Fruit fly (Drosophila melanogaster) whole organism, embryonic: ENCODE data around the gene CG6055.

Experiments
- Asciz ChIP-seq: fragments of 200-800 bp; sonication (Bioruptor generic); optimal IDR thresholded peaks from 2 replicates; lab custom pipeline; 2017; ENCODE audit warnings: missing biosample characterization, mild to moderate bottlenecking, missing genetic modification characterization, missing genetic modification reagents
- Atf-2 ChIP-seq: fragments of 200-800 bp; sonication (Bioruptor generic); optimal IDR thresholded peaks from 2 replicates; lab custom pipeline; 2016; ENCODE audit warnings: missing biosample characterization, missing genetic modification characterization
- BEAF-32 ChIP-seq: fragments of 200-800 bp; sonication (Bioruptor generic); optimal IDR thresholded peaks from 3 replicates; lab custom pipeline; 2017; ENCODE audit warnings: missing biosample characterization, missing genetic modification characterization, mild to moderate bottlenecking, moderate library complexity, missing genetic modification reagents
- C15 ChIP-seq: fragments of 200-800 bp; sonication (Bioruptor generic); IDR thresholded peaks from 3 replicates; pipeline ENCODE4 v1.3.6; 2022; ENCODE audit warnings: missing biosample characterization, missing genetic modification characterization
- CG10462 ChIP-seq: fragments of 200-800 bp; sonication (Bioruptor generic); optimal IDR thresholded peaks from 2 replicates; lab custom pipeline; 2016; ENCODE audit warnings: missing biosample characterization, missing genetic modification characterization
- CG10543 ChIP-seq: fragments of 200-800 bp; sonication (Bioruptor generic); optimal IDR thresholded peaks from 3 replicates; lab custom pipeline; 2017; ENCODE audit warnings: missing biosample characterization, mild to moderate bottlenecking, missing genetic modification characterization, moderate library complexity
- CG11085 ChIP-seq: fragments of 200-800 bp; sonication (Bioruptor generic); IDR thresholded peaks from 2 replicates; pipeline ENCODE4 v1.3.6; 2022; ENCODE audit warnings: missing biosample characterization, missing genetic modification characterization
- CG11456 ChIP-seq: fragments of 200-800 bp; sonication (Bioruptor generic); IDR thresholded peaks from 3 replicates; pipeline ENCODE4 v1.3.6; 2022; ENCODE audit warnings: missing biosample characterization, missing genetic modification characterization
- CG11695 ChIP-seq: fragments of 200-800 bp; sonication (Bioruptor generic); IDR thresholded peaks from 3 replicates; pipeline ENCODE4 v1.3.6; 2022; ENCODE audit warnings: missing biosample characterization, missing genetic modification characterization
- CG13624 ChIP-seq: fragments of 200-800 bp; sonication (Bioruptor generic); optimal IDR thresholded peaks from 2 replicates; lab custom pipeline; 2016; ENCODE audit warnings: missing biosample characterization, missing genetic modification characterization
- CG15011 ChIP-seq: fragments of 200-800 bp; sonication (Bioruptor generic); optimal IDR thresholded peaks from 3 replicates; lab custom pipeline; 2018; ENCODE audit warnings: missing biosample characterization, mild to moderate bottlenecking, missing genetic modification characterization
- CG15479 ChIP-seq: fragments of 200-800 bp; sonication (Bioruptor generic); optimal IDR thresholded peaks from 3 replicates; lab custom pipeline; 2019; ENCODE audit warnings: missing biosample characterization, mild to moderate bottlenecking, missing genetic modification characterization, moderate library complexity
- CG15696 ChIP-seq: fragments of 200-800 bp; sonication (Bioruptor generic); optimal IDR thresholded peaks from 2 replicates; lab custom pipeline; 2019; ENCODE audit warnings: missing biosample characterization, mild to moderate bottlenecking, missing genetic modification characterization, moderate library complexity
- CG17912 ChIP-seq: fragments of 200-800 bp; sonication (Bioruptor generic); optimal IDR thresholded peaks from 2 replicates; lab custom pipeline; 2018; ENCODE audit warnings: missing biosample characterization, mild to moderate bottlenecking, missing genetic modification characterization
- CG2120 ChIP-seq: fragments of 200-800 bp; sonication (Bioruptor generic); optimal IDR thresholded peaks from 3 replicates; lab custom pipeline; 2016; ENCODE audit warnings: missing biosample characterization, missing genetic modification characterization
- CG32767 ChIP-seq: fragments of 200-800 bp; sonication (Bioruptor generic); IDR thresholded peaks from 2 replicates; pipeline ENCODE4 v1.3.6; 2022; ENCODE audit warnings: missing biosample characterization, missing genetic modification characterization
- CG3726 ChIP-seq: fragments of 200-800 bp; sonication (Bioruptor generic); IDR thresholded peaks from 3 replicates; pipeline ENCODE4, ENCODE4 v1.3.6; 2022; ENCODE audit warnings: missing biosample characterization, missing genetic modification characterization
- CG42726 ChIP-seq: fragments of 200-800 bp; sonication (Bioruptor generic); IDR thresholded peaks from 2 replicates; pipeline ENCODE4 v1.3.6; 2022; ENCODE audit warnings: missing biosample characterization, missing genetic modification characterization; ENCODE audit not compliant: partially characterized antibody
- CG4617 ChIP-seq: fragments of 200-800 bp; sonication (Bioruptor generic); optimal IDR thresholded peaks from 3 replicates; lab custom pipeline; 2016; ENCODE audit warnings: missing biosample characterization, missing genetic modification characterization, borderline replicate concordance
- CG5953 ChIP-seq: fragments of 200-800 bp; sonication (Bioruptor generic); IDR thresholded peaks from 2 replicates; pipeline ENCODE4 v1.3.6; 2022; ENCODE audit warnings: missing biosample characterization, missing genetic modification characterization
- CG6654 ChIP-seq: fragments of 200-800 bp; sonication (Bioruptor generic); optimal IDR thresholded peaks from 2 replicates; lab custom pipeline; 2017; ENCODE audit warnings: missing biosample characterization, mild to moderate bottlenecking, missing genetic modification characterization
- CG6683 ChIP-seq: fragments of 200-800 bp; sonication (Bioruptor generic); optimal IDR thresholded peaks from 2 replicates; lab custom pipeline; 2017; ENCODE audit warnings: missing biosample characterization, mild to moderate bottlenecking, missing genetic modification characterization, missing genetic modification reagents
- CG7928 ChIP-seq: fragments of 200-800 bp; sonication (Bioruptor generic); optimal IDR thresholded peaks from 2 replicates; lab custom pipeline; 2017; ENCODE audit warnings: missing biosample characterization, mild to moderate bottlenecking, missing genetic modification characterization
- CG7963 ChIP-seq: fragments of 200-800 bp; sonication (Bioruptor generic); IDR thresholded peaks from 3 replicates; pipeline ENCODE4 v1.3.6; 2022; ENCODE audit warnings: missing biosample characterization, missing genetic modification characterization; ENCODE audit not compliant: partially characterized antibody
- CG7987 ChIP-seq: fragments of 200-800 bp; sonication (Bioruptor generic); optimal IDR thresholded peaks from 2 replicates; lab custom pipeline; 2018; ENCODE audit warnings: missing biosample characterization, mild to moderate bottlenecking, missing genetic modification characterization, moderate library complexity
- Chrac-16 ChIP-seq: fragments of 200-800 bp; sonication (Bioruptor generic); optimal IDR thresholded peaks from 3 replicates; lab custom pipeline; 2016; ENCODE audit warnings: missing biosample characterization, missing genetic modification characterization
- CkIIα-i1 ChIP-seq: fragments of 200-800 bp; sonication (Bioruptor generic); IDR thresholded peaks from 2 replicates; pipeline ENCODE4 v1.3.6; 2022; ENCODE audit warnings: missing biosample characterization, missing genetic modification characterization
- CoRest ChIP-seq: fragments of 200-800 bp; sonication (Bioruptor generic); optimal IDR thresholded peaks from 3 replicates; lab custom pipeline; 2018; ENCODE audit warnings: missing biosample characterization, mild to moderate bottlenecking, missing genetic modification characterization, moderate library complexity
- Dip3 ChIP-seq: fragments of 200-800 bp; sonication (Bioruptor generic); optimal IDR thresholded peaks from 3 replicates; lab custom pipeline; 2016; ENCODE audit warnings: missing biosample characterization, missing genetic modification characterization
- Hey ChIP-seq: fragments of 200-800 bp; sonication (Bioruptor generic); optimal IDR thresholded peaks from 3 replicates; lab custom pipeline; 2018; ENCODE audit warnings: missing biosample characterization, mild to moderate bottlenecking, missing genetic modification characterization
- Lpt ChIP-seq: fragments of >200 bp; optimal IDR thresholded peaks from 2 replicates; lab custom pipeline; 2018; ENCODE audit warnings: missing biosample characterization, missing genetic modification characterization
- PHDP ChIP-seq: fragments of 200-800 bp; sonication (Bioruptor generic); optimal IDR thresholded peaks from 3 replicates; lab custom pipeline; 2018; ENCODE audit warnings: missing biosample characterization, mild to moderate bottlenecking, missing genetic modification characterization, moderate library complexity
- Rfx ChIP-seq: fragments of 200-800 bp; sonication (Bioruptor generic); IDR thresholded peaks from 2 replicates; pipeline ENCODE4 v1.3.6; 2022; ENCODE audit warnings: missing biosample characterization, missing genetic modification characterization
- abd-A ChIP-seq: fragments of 200-800 bp; sonication (Bioruptor generic); optimal IDR thresholded peaks from 3 replicates; lab custom pipeline; 2019; ENCODE audit warnings: missing biosample characterization, mild to moderate bottlenecking, missing genetic modification characterization, moderate library complexity
- ara ChIP-seq: fragments of 200-800 bp; sonication (Bioruptor generic); IDR thresholded peaks from 2 replicates; pipeline ENCODE4 v1.3.6; 2022; ENCODE audit warnings: missing biosample characterization, missing genetic modification characterization
- croc ChIP-seq: fragments of 200-800 bp; sonication (Bioruptor generic); conservative IDR thresholded peaks from 3 replicates; pipeline ENCODE4 v1.3.6; 2022; ENCODE audit warnings: missing biosample characterization, missing genetic modification characterization
- eve ChIP-seq, 2 experiments: fragments of >200 bp; optimal IDR thresholded peaks; 2 replicates each; lab custom pipeline; 2017; ENCODE audit warnings: missing biosample characterization in 2 of 2, missing genetic modification characterization in 2 of 2
- gce ChIP-seq: fragments of 200-800 bp; sonication (Bioruptor generic); IDR thresholded peaks from 3 replicates; pipeline ENCODE4 v1.3.6; 2022; ENCODE audit warnings: missing biosample characterization, missing genetic modification characterization
- gro ChIP-seq: fragments of 200-800 bp; sonication (Bioruptor generic); optimal IDR thresholded peaks from 2 replicates; lab custom pipeline; 2016; ENCODE audit warnings: missing biosample characterization, missing genetic modification characterization
- ham ChIP-seq: fragments of 200-800 bp; sonication (Bioruptor generic); IDR thresholded peaks from 2 replicates; pipeline ENCODE4 v1.3.6; 2022; ENCODE audit warnings: missing biosample characterization, missing genetic modification characterization
- inv ChIP-seq: fragments of 200-800 bp; sonication (Bioruptor generic); IDR thresholded peaks from 2 replicates; pipeline ENCODE4 v1.3.6; 2022; ENCODE audit warnings: missing biosample characterization, missing genetic modification characterization; ENCODE audit not compliant: partially characterized antibody
- luna ChIP-seq: fragments of 200-800 bp; sonication (Bioruptor generic); optimal IDR thresholded peaks from 2 replicates; lab custom pipeline; 2016; ENCODE audit warnings: missing biosample characterization, missing genetic modification characterization
- maf-S ChIP-seq: fragments of 200-800 bp; sonication (Bioruptor generic); optimal IDR thresholded peaks from 2 replicates; lab custom pipeline; 2016; ENCODE audit warnings: missing biosample characterization, missing genetic modification characterization
- onecut ChIP-seq: fragments of 200-800 bp; sonication (Bioruptor generic); IDR thresholded peaks from 2 replicates; pipeline ENCODE4 v1.3.6; 2022; ENCODE audit warnings: missing biosample characterization, missing genetic modification characterization
- psq ChIP-seq: fragments of 200-800 bp; sonication (Bioruptor generic); optimal IDR thresholded peaks from 2 replicates; lab custom pipeline; 2017; ENCODE audit warnings: missing biosample characterization, missing genetic modification characterization
- slp2 ChIP-seq: fragments of 200-800 bp; sonication (Bioruptor generic); optimal IDR thresholded peaks from 2 replicates; lab custom pipeline; 2016; ENCODE audit warnings: missing biosample characterization, missing genetic modification characterization
- sqz ChIP-seq: fragments of 200-800 bp; sonication (Bioruptor generic); optimal IDR thresholded peaks from 3 replicates; lab custom pipeline; 2018; ENCODE audit warnings: missing biosample characterization, mild to moderate bottlenecking, missing genetic modification characterization
- sug ChIP-seq: fragments of 200-800 bp; optimal IDR thresholded peaks from 2 replicates; lab custom pipeline; 2019; ENCODE audit warnings: missing biosample characterization, mild to moderate bottlenecking, missing genetic modification characterization, moderate library complexity
- tio ChIP-seq: fragments of 200-800 bp; sonication (Bioruptor generic); optimal IDR thresholded peaks from 2 replicates; lab custom pipeline; 2017; ENCODE audit warnings: missing biosample characterization, missing genetic modification characterization, inconsistent platforms
- twi ChIP-seq: fragments of 200-800 bp; optimal IDR thresholded peaks from 2 replicates; lab custom pipeline; 2019; ENCODE audit warnings: missing biosample characterization, mild to moderate bottlenecking, missing genetic modification characterization, moderate library complexity
- wdn ChIP-seq: fragments of 200-800 bp; sonication (Bioruptor generic); IDR thresholded peaks from 2 replicates; pipeline ENCODE4 v1.3.6; 2022; ENCODE audit warnings: missing biosample characterization, missing genetic modification characterization

The CG6055 gene

DNA sequence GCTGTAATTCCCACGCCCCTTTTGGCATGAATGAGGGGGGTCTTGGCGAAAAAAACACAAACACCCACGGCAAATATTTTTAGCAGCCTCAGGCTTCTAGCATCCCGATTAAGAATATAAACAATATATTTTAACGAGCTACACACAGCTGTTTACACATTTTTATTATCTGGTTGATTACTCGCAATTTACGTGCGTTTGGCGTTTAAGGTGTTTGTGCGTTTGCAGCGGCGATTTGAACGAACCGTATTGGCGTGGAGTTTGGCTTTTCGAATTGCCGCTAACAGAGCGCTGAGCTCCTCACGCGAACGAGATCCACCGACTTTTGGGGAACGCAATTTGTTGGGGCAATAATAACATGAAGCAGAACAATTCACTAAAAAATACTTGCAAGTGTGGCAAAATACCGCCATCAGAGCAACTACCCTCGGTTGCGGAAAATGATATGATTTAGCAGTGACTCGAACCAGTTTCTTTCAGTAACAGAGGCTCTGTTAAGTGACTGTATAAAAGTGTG is 29.7 kb downstream of the CG6055 start, which contains the start of gene Ziz (continued):
- TF ChIP-seq Atf-2 (GFP tag; lab: Kevin White, UChicago) (no peak), CG10543 (GFP tag; lab: Kevin White, UChicago) (peak; percentile 63), Dip3 (GFP tag; lab: Kevin White, UChicago) (no peak), onecut (GFP tag; lab: Robert Waterston, UW) (peak; percentile 34; the same call in 1 of the 2 replicates), twi (tag; lab: Kevin White, UChicago) (peak; percentile 13), sug (tag; lab: Kevin White, UChicago) (peak; percentile 74), CoRest (peak; percentile 47), luna (GFP tag; lab: Kevin White, UChicago) (peak; percentile 61), abd-A (tag; lab: Kevin White, UChicago) (peak; percentile 95), CG11695 (GFP tag; lab: Robert Waterston, UW) (no peak), PHDP (tag; lab: Kevin White, UChicago) (peak; percentile 42), CG3726 (GFP tag; lab: Robert Waterston, UW) (no peak), slp2 (GFP tag; lab: Kevin White, UChicago) (peak; percentile 13), Asciz (GFP tag; lab: Kevin White, UChicago) (no peak), tio (GFP tag; lab: Kevin White, UChicago) (no peak), CG7928 (GFP tag; lab: Kevin White, UChicago) (no peak), inv (GFP tag; lab: Robert Waterston, UW) (no peak), CG6683 (GFP tag; lab: Kevin White, UChicago) (peak; percentile 21), CG2120 (GFP tag; lab: Kevin White, UChicago) (peak; percentile 45), CG11085 (GFP tag; lab: Robert Waterston, UW) (no peak), psq (GFP tag; lab: Kevin White, UChicago) (no peak), ham (GFP tag; lab: Robert Waterston, UW) (no peak), CG5953 (GFP tag; lab: Robert Waterston, UW) (no peak), CG7963 (GFP tag; lab: Robert Waterston, UW) (no peak), Lpt (GFP tag; lab: Kevin White, UChicago) (no peak), Rfx (GFP tag; lab: Robert Waterston, UW) (peak; percentile 67), BEAF-32 (GFP tag; lab: Kevin White, UChicago) (peak; percentile 55), gce (GFP tag; lab: Robert Waterston, UW) (peak; percentile 7; the same call in 1 of the 3 replicates), CG42726 (GFP tag; lab: Robert Waterston, UW) (peak; percentile 63; the same call in 1 of the 2 replicates), CG17912 (GFP tag; lab: Kevin White, UChicago) (no peak), sqz (GFP tag; lab: Kevin White, UChicago) (peak; percentile 60), eve (GFP tag; optimal IDR thresholded peaks at IDR 0.05; lab: Kevin White, UChicago) (no peak), Hey (no peak), CG32767 (GFP tag; lab: Robert Waterston, UW) (no peak), CG15479 (GFP tag; lab: Kevin White, UChicago) (no peak), croc (GFP tag; lab: Robert Waterston, UW) (no peak), CG6654 (GFP tag; lab: Kevin White, UChicago) (no peak), C15 (no peak), CG11456 (no peak), maf-S (GFP tag; lab: Kevin White, UChicago) (no peak), Chrac-16 (GFP tag; lab: Kevin White, UChicago) (no peak), CG7987 (GFP tag; lab: Kevin White, UChicago) (peak; percentile 74), CG4617 (GFP tag; lab: Kevin White, UChicago) (peak; percentile 17), CG15696 (tag; lab: Kevin White, UChicago) (no peak), CG13624 (GFP tag; lab: Kevin White, UChicago) (peak; percentile 68), ara (GFP tag; lab: Robert Waterston, UW) (no peak), CkIIα-i1 (no peak), wdn (GFP tag; lab: Robert Waterston, UW) (no peak), CG15011 (GFP tag; lab: Kevin White, UChicago) (no peak), gro (GFP tag; lab: Kevin White, UChicago) (peak; percentile 78), CG10462 (GFP tag; lab: Kevin White, UChicago) (no peak)
